Worm (Caenorhabditis elegans): ENCODE measurements around the gene C46G7.5.

- TF ChIP-seq sox-4 (tag; optimal IDR thresholded peaks at IDR 0.05) (no peak), ceh-2 (tag; optimal IDR thresholded peaks at IDR 0.05) (no peak), F13H6.1 (tag; optimal IDR thresholded peaks at IDR 0.05) (no peak), pag-3 (tag; optimal IDR thresholded peaks at IDR 0.05; ENCODE audit: borderline replicate concordance) (no peak), pqm-1 (tag; optimal IDR thresholded peaks at IDR 0.05) (no peak), C38D4.7 (GFP tag; optimal IDR thresholded peaks at IDR 0.05) (no peak), ttx-3 (tag; optimal IDR thresholded peaks at IDR 0.05) (no peak), unc-42 (tag; optimal IDR thresholded peaks at IDR 0.05) (no peak), tbx-2 (tag; optimal IDR thresholded peaks at IDR 0.05) (no peak), rnt-1 (tag; optimal IDR thresholded peaks at IDR 0.05) (no peak), ceh-24 (tag; optimal IDR thresholded peaks at IDR 0.05) (no peak)
Observed at ce11 chrIV:6040676-6041075, 29.2 kb upstream of the C46G7.5 start, which contains the start of gene kcc-2.
